Worm (Caenorhabditis elegans): ENCODE results near the gene Y62H9A.8.

Gene Y62H9A.8

ce11 chrX:11854903-11855302 is 37.3 kb downstream of the Y62H9A.8 start, which contains the start of gene F54F7.8:
TSS of gene F54F7.8 (minus strand) at chrX:11855003.
- TF ChIP-seq tbx-11 (GFP tag; IDR thresholded peaks at IDR 0.05), result no peak
- no peak for TF ChIP-seq pes-1 (GFP tag; IDR thresholded peaks at IDR 0.05)
- TF ChIP-seq scrt-1 (GFP tag; IDR thresholded peaks at IDR 0.05), result no peak
- TF ChIP-seq F13C5.2 (tag; optimal IDR thresholded peaks at IDR 0.05), result no peak
- no peak for TF ChIP-seq flt-1 (GFP tag; IDR thresholded peaks at IDR 0.05)
- TF ChIP-seq tbx-37 (GFP tag; conservative IDR thresholded peaks at IDR 0.05), result no peak
- TF ChIP-seq hnd-1 (tag; optimal IDR thresholded peaks at IDR 0.05), result no peak
- no peak for TF ChIP-seq ama-1 (optimal IDR thresholded peaks at IDR 0.05)
- no peak for TF ChIP-seq aly-1 (tag; optimal IDR thresholded peaks at IDR 0.05)

DNA sequence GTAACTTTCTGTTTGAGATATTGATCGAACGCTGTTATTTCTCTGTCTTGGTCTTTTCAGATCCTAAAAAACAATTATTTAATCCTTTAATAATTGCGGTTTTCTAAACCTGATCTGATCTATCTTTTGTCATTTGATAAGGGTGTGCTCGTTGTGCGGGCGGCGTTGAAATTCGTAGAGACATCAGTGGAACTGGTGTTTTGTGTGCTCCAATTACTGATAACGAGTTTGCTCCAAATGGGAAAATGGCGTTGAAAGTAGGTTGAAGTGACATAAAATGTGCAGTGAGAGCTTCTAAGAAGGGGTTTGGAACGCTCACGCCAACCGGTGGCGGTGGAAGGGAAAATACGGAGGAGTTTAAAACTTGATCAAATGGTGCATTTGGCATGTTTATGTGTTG is 37.8 kb downstream of the Y62H9A.8 start:
- TF ChIP-seq aly-1 (tag; optimal IDR thresholded peaks at IDR 0.05) (no peak), ceh-13 (GFP tag; optimal IDR thresholded peaks at IDR 0.05) (no peak), tbx-37 (GFP tag; conservative IDR thresholded peaks at IDR 0.05) (no peak), hmbx-1 (tag; optimal IDR thresholded peaks at IDR 0.05) (no peak), F13C5.2 (tag; optimal IDR thresholded peaks at IDR 0.05) (no peak), ets-7 (tag; optimal IDR thresholded peaks at IDR 0.05) (no peak), pes-1 (GFP tag; IDR thresholded peaks at IDR 0.05) (no peak), flt-1 (GFP tag; IDR thresholded peaks at IDR 0.05) (no peak), tbx-11 (GFP tag; IDR thresholded peaks at IDR 0.05) (no peak), hmg-4 (GFP tag; optimal IDR thresholded peaks at IDR 0.05) (no peak), scrt-1 (GFP tag; IDR thresholded peaks at IDR 0.05) (no peak), tra-4 (tag; optimal IDR thresholded peaks at IDR 0.05) (no peak), ceh-36 (tag; optimal IDR thresholded peaks at IDR 0.05) (no peak), sea-1 (GFP tag; conservative IDR thresholded peaks at IDR 0.05) (no peak), B0310.2 (tag; optimal IDR thresholded peaks at IDR 0.05) (no peak)

- TF ChIP-seq tra-4 (tag; optimal IDR thresholded peaks at IDR 0.05) (no peak), F13C5.2 (tag; optimal IDR thresholded peaks at IDR 0.05) (no peak), aly-1 (tag; optimal IDR thresholded peaks at IDR 0.05) (no peak), ets-7 (tag; optimal IDR thresholded peaks at IDR 0.05) (no peak), flt-1 (GFP tag; IDR thresholded peaks at IDR 0.05) (no peak), ceh-36 (tag; optimal IDR thresholded peaks at IDR 0.05) (no peak), tbx-11 (GFP tag; IDR thresholded peaks at IDR 0.05) (no peak), tbx-37 (GFP tag; conservative IDR thresholded peaks at IDR 0.05) (no peak), hnd-1 (tag; optimal IDR thresholded peaks at IDR 0.05) (no peak), B0310.2 (tag; optimal IDR thresholded peaks at IDR 0.05) (no peak), ceh-13 (GFP tag; optimal IDR thresholded peaks at IDR 0.05) (no peak), sea-1 (GFP tag; conservative IDR thresholded peaks at IDR 0.05) (no peak), scrt-1 (GFP tag; IDR thresholded peaks at IDR 0.05) (no peak), ama-1 (optimal IDR thresholded peaks at IDR 0.05) (no peak), pes-1 (GFP tag; IDR thresholded peaks at IDR 0.05) (no peak), hmbx-1 (tag; optimal IDR thresholded peaks at IDR 0.05) (no peak), hmg-4 (GFP tag; optimal IDR thresholded peaks at IDR 0.05) (no peak)
Observed at ce11 chrX:11852494-11852893, 39.7 kb downstream of the Y62H9A.8 start, which contains the start of gene xtr-1. TSS of gene xtr-1 (plus strand) at chrX:11852794.

DNA sequence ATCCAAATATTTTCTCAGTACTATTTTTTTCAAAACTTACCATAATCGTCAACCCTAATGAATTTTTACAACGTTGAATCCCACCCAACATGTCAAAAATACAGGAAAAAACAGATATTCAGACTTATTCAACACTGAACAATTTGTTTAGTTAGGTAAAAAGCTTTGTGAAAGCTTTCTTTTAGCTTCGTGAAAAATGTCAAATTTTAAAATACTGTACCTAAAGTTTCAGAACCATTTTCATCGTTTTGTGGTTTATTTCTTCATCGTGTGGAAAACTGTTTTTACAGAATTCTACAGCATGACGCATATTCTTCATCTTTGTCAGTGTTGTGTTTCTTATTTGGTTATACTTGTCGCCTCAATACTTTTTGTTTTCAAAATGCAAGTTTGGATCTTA is 41.7 kb downstream of the Y62H9A.8 start, which contains the start of gene F54F7.14:
Gene F54F7.14, plus strand, starts transcription at position 301 of the 400 bp plus-strand sequence.
- TF ChIP-seq aly-1 (tag; optimal IDR thresholded peaks at IDR 0.05) (no peak), sea-1 (GFP tag; conservative IDR thresholded peaks at IDR 0.05) (no peak), tbx-11 (GFP tag; IDR thresholded peaks at IDR 0.05) (no peak), pes-1 (GFP tag; IDR thresholded peaks at IDR 0.05) (no peak), flt-1 (GFP tag; IDR thresholded peaks at IDR 0.05) (no peak), hmg-4 (GFP tag; optimal IDR thresholded peaks at IDR 0.05) (no peak), tra-4 (tag; optimal IDR thresholded peaks at IDR 0.05) (no peak), tbx-37 (GFP tag; conservative IDR thresholded peaks at IDR 0.05) (no peak), ets-7 (tag; optimal IDR thresholded peaks at IDR 0.05) (no peak), ama-1 (optimal IDR thresholded peaks at IDR 0.05) (no peak), ceh-13 (GFP tag; optimal IDR thresholded peaks at IDR 0.05) (no peak)

DNA sequence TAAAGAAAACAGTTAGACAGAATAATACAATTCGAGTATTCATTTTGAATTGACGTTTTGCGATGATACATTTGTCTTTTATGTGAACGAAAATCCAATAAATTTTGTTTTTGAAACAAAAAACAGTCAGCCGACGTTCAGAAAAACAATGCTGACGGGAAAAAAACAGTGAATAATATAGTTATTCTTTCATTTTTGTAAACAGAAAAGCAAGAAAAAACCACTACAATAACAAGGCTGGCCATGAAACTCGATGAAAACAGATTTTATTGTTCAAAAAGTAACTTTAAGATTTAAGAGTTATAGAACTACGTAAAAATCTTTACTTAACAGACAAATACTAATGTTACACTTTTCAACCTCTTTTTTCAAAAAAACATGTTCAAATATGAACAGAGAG is 42.1 kb downstream of the Y62H9A.8 start, which contains the start of gene F54F7.3:
Gene F54F7.3, minus strand, starts transcription at position 101 of the 400 bp plus-strand sequence.
- TF ChIP-seq ceh-36 (tag; optimal IDR thresholded peaks at IDR 0.05) (no peak), tbx-37 (GFP tag; conservative IDR thresholded peaks at IDR 0.05) (no peak), tra-4 (tag; optimal IDR thresholded peaks at IDR 0.05) (no peak), ceh-13 (GFP tag; optimal IDR thresholded peaks at IDR 0.05) (no peak), ets-7 (tag; optimal IDR thresholded peaks at IDR 0.05) (no peak), hnd-1 (tag; optimal IDR thresholded peaks at IDR 0.05) (no peak), tbx-11 (GFP tag; IDR thresholded peaks at IDR 0.05) (no peak), pes-1 (GFP tag; IDR thresholded peaks at IDR 0.05) (no peak), ama-1 (optimal IDR thresholded peaks at IDR 0.05) (no peak), sea-1 (GFP tag; conservative IDR thresholded peaks at IDR 0.05) (no peak), B0310.2 (tag; optimal IDR thresholded peaks at IDR 0.05) (no peak), hmbx-1 (tag; optimal IDR thresholded peaks at IDR 0.05) (no peak), flt-1 (GFP tag; IDR thresholded peaks at IDR 0.05) (no peak), aly-1 (tag; optimal IDR thresholded peaks at IDR 0.05) (no peak), hmg-4 (GFP tag; optimal IDR thresholded peaks at IDR 0.05) (no peak), scrt-1 (GFP tag; IDR thresholded peaks at IDR 0.05) (no peak), F13C5.2 (tag; optimal IDR thresholded peaks at IDR 0.05) (no peak)

DNA sequence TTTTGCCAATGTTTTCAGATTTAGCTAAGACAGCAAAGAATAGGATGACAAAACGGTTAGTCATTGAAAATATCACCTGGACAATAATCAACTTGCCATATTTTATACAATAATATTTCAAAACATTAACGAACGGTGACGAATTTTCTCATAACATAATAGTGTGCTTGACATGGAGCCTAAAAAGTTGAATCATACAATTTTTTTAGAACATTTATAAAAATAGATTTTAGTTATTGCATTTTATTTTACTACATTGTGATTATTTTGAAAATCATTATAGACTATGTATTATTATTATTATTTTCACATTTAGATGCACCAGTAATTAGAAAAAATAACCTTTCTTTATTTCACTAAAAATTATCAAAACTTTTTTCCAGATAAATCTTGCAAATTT is 43.6 kb downstream of the Y62H9A.8 start, which contains the start of gene F54F7.9:
Gene F54F7.9, minus strand, starts transcription at position 101 of the 400 bp plus-strand sequence.
- no peak for TF ChIP-seq ets-7 (tag; optimal IDR thresholded peaks at IDR 0.05)
- no peak for TF ChIP-seq tra-4 (tag; optimal IDR thresholded peaks at IDR 0.05)
- no peak for TF ChIP-seq hnd-1 (tag; optimal IDR thresholded peaks at IDR 0.05)
- TF ChIP-seq tbx-11 (GFP tag; IDR thresholded peaks at IDR 0.05), result no peak
- no peak for TF ChIP-seq scrt-1 (GFP tag; IDR thresholded peaks at IDR 0.05)
- no peak for TF ChIP-seq hmg-4 (GFP tag; optimal IDR thresholded peaks at IDR 0.05)
- no peak for TF ChIP-seq ceh-13 (GFP tag; optimal IDR thresholded peaks at IDR 0.05)
- TF ChIP-seq flt-1 (GFP tag; IDR thresholded peaks at IDR 0.05), result no peak
- TF ChIP-seq B0310.2 (tag; optimal IDR thresholded peaks at IDR 0.05), result no peak
- TF ChIP-seq aly-1 (tag; optimal IDR thresholded peaks at IDR 0.05), result no peak
- TF ChIP-seq hmbx-1 (tag; optimal IDR thresholded peaks at IDR 0.05), result no peak
- no peak for TF ChIP-seq F13C5.2 (tag; optimal IDR thresholded peaks at IDR 0.05)
- TF ChIP-seq ceh-36 (tag; optimal IDR thresholded peaks at IDR 0.05), result no peak
- no peak for TF ChIP-seq tbx-37 (GFP tag; conservative IDR thresholded peaks at IDR 0.05)
- TF ChIP-seq pes-1 (GFP tag; IDR thresholded peaks at IDR 0.05), result no peak
- no peak for TF ChIP-seq sea-1 (GFP tag; conservative IDR thresholded peaks at IDR 0.05)

- no peak for TF ChIP-seq ceh-13 (GFP tag; optimal IDR thresholded peaks at IDR 0.05)
- TF ChIP-seq scrt-1 (GFP tag; IDR thresholded peaks at IDR 0.05), result no peak
- TF ChIP-seq ama-1 (optimal IDR thresholded peaks at IDR 0.05), result no peak
- no peak for TF ChIP-seq pes-1 (GFP tag; IDR thresholded peaks at IDR 0.05)
- TF ChIP-seq aly-1 (tag; optimal IDR thresholded peaks at IDR 0.05), result no peak
- no peak for TF ChIP-seq B0310.2 (tag; optimal IDR thresholded peaks at IDR 0.05)
- TF ChIP-seq F13C5.2 (tag; optimal IDR thresholded peaks at IDR 0.05), result no peak
- no peak for TF ChIP-seq ets-7 (tag; optimal IDR thresholded peaks at IDR 0.05)
- TF ChIP-seq hmg-4 (GFP tag; optimal IDR thresholded peaks at IDR 0.05), result no peak
- no peak for TF ChIP-seq hmbx-1 (tag; optimal IDR thresholded peaks at IDR 0.05)
- TF ChIP-seq tra-4 (tag; optimal IDR thresholded peaks at IDR 0.05), result no peak
- no peak for TF ChIP-seq flt-1 (GFP tag; IDR thresholded peaks at IDR 0.05)
- TF ChIP-seq ceh-36 (tag; optimal IDR thresholded peaks at IDR 0.05), result no peak
Observed at ce11 chrX:11843363-11843762, 48.9 kb downstream of the Y62H9A.8 start, which contains the start of gene F54F7.2. TSS of gene F54F7.2 (plus strand) at chrX:11843663.
